Worm (Caenorhabditis elegans) whole organism, L1 larva: ENCODE data around the gene irld-24.

ENCODE experiments used
- C16A3.4 ChIP-seq: fragments of 150-350 bp; optimal IDR thresholded peaks from 2 replicates; lab custom pipeline; 2014; ENCODE audit warnings: missing biosample characterization, missing genetic modification characterization
- aly-2 ChIP-seq: fragments of 150-350 bp; optimal IDR thresholded peaks from 2 replicates; lab custom pipeline; 2014; ENCODE audit warnings: missing biosample characterization, missing genetic modification characterization
- blmp-1 ChIP-seq: fragments of 150-350 bp; optimal IDR thresholded peaks from 2 replicates; lab custom pipeline; 2014; ENCODE audit warnings: missing biosample characterization, missing genetic modification characterization
- ceh-82 ChIP-seq, 3 experiments: fragments of 150-350 bp in 1 of 3; sonication (generic microtip) in 2 of 3; optimal IDR thresholded peaks; 2 replicates each; lab custom pipeline; 2014 to 2017; ENCODE audit warnings: missing biosample characterization in 3 of 3, missing genetic modification characterization in 3 of 3
- dpl-1 ChIP-seq, 3 experiments: fragments of 150-350 bp in 2 of 3; sonication (generic microtip) in 1 of 3; optimal IDR thresholded peaks; 2 replicates each; lab custom pipeline; 2014 to 2017; ENCODE audit warnings: missing biosample characterization in 3 of 3, missing genetic modification characterization in 3 of 3, missing genetic modification reagents in 3 of 3
- dsc-1 ChIP-seq: sonication (generic microtip); optimal IDR thresholded peaks from 2 replicates; lab custom pipeline; 2016; ENCODE audit warnings: mild to moderate bottlenecking, missing genetic modification characterization, missing compliant biosample characterization
- elt-2 ChIP-seq: sonication (generic microtip); optimal IDR thresholded peaks from 2 replicates; lab custom pipeline; 2016; ENCODE audit warnings: missing genetic modification characterization, mild to moderate bottlenecking, inconsistent platforms, missing compliant biosample characterization, missing genetic modification reagents
- elt-3 ChIP-seq, 6 experiments: fragments of 150-350 bp in 1 of 6; sonication (generic microtip); optimal IDR thresholded peaks; 2 replicates each; lab custom pipeline; 2017 to 2018; ENCODE audit warnings: missing biosample characterization in 6 of 6, missing genetic modification characterization in 6 of 6, inconsistent platforms in 1 of 6
- hpl-2 ChIP-seq: fragments of 150-350 bp; optimal IDR thresholded peaks from 2 replicates; lab custom pipeline; 2014; ENCODE audit warnings: missing biosample characterization, missing genetic modification reagents, missing genetic modification characterization
- isw-1 ChIP-seq: fragments of 200-800 bp; sonication (Bioruptor generic); IDR thresholded peaks from 2 replicates; pipeline ENCODE4 v1.3.6; 2022; ENCODE audit warnings: missing genetic modification characterization, missing compliant biosample characterization
- jun-1 ChIP-seq: fragments of 150-350 bp; optimal IDR thresholded peaks from 2 replicates; lab custom pipeline; 2014; ENCODE audit warnings: missing biosample characterization, missing genetic modification reagents, missing genetic modification characterization
- lin-13 ChIP-seq: fragments of 150-350 bp; optimal IDR thresholded peaks from 2 replicates; lab custom pipeline; 2014; ENCODE audit warnings: missing biosample characterization, missing genetic modification reagents, missing genetic modification characterization
- nhr-11 ChIP-seq: fragments of 150-350 bp; optimal IDR thresholded peaks from 2 replicates; lab custom pipeline; 2014; ENCODE audit warnings: missing biosample characterization, missing genetic modification characterization
- nhr-76 ChIP-seq: sonication (generic microtip); optimal IDR thresholded peaks from 2 replicates; lab custom pipeline; 2017; ENCODE audit warnings: missing biosample characterization, missing genetic modification characterization
- pqm-1 ChIP-seq: sonication (generic microtip); optimal IDR thresholded peaks from 3 replicates; lab custom pipeline; 2017; ENCODE audit warnings: missing biosample characterization, missing genetic modification characterization
- sox-4 ChIP-seq: sonication (generic microtip); optimal IDR thresholded peaks from 2 replicates; lab custom pipeline; 2016; ENCODE audit warnings: missing genetic modification characterization, missing compliant biosample characterization
- tbx-2 ChIP-seq: sonication (generic microtip); optimal IDR thresholded peaks from 2 replicates; lab custom pipeline; 2016; ENCODE audit warnings: missing genetic modification characterization, missing compliant biosample characterization
- unc-130 ChIP-seq: fragments of 150-350 bp; optimal IDR thresholded peaks from 2 replicates; lab custom pipeline; 2017; ENCODE audit warnings: missing biosample characterization, missing genetic modification characterization, inconsistent platforms
- unc-62 ChIP-seq: fragments of 150-350 bp; optimal IDR thresholded peaks from 2 replicates; lab custom pipeline; 2014; ENCODE audit warnings: missing biosample characterization, missing genetic modification reagents, missing genetic modification characterization
- unc-86 ChIP-seq: sonication (generic microtip); optimal IDR thresholded peaks from 2 replicates; lab custom pipeline; 2016; ENCODE audit warnings: missing genetic modification characterization, missing compliant biosample characterization
- unc-98 ChIP-seq: fragments of 200-800 bp; sonication (Bioruptor generic); IDR thresholded peaks from 2 replicates; pipeline ENCODE4 v1.3.6; 2022; ENCODE audit warnings: missing genetic modification characterization, missing compliant biosample characterization
- xbp-1 ChIP-seq: sonication (generic microtip); optimal IDR thresholded peaks from 2 replicates; lab custom pipeline; 2016; ENCODE audit warnings: missing genetic modification characterization, missing compliant biosample characterization
- ztf-11 ChIP-seq, 2 experiments: sonication (generic microtip); optimal IDR thresholded peaks; 2 replicates each; lab custom pipeline; 2016 to 2017; ENCODE audit warnings: missing genetic modification characterization in 2 of 2, missing biosample characterization in 1 of 2, missing compliant biosample characterization in 1 of 2

Gene irld-24

ce11 chrX:14033494-14033893, 47.1 kb downstream of the irld-24 start, which contains the start of gene arrd-25:
TSS of gene arrd-25 (plus strand) at chrX:14033794.
- TF ChIP-seq dsc-1 (tag; lab: Kevin White, UChicago) (no peak), unc-62 (no peak), jun-1 (tag; lab: Kevin White, UChicago) (no peak), pqm-1 (tag; lab: Kevin White, UChicago) (no peak), ztf-11 (tag; optimal IDR thresholded peaks at IDR 0.05; lab: Kevin White, UChicago) (no peak), dpl-1 (GFP tag; optimal IDR thresholded peaks at IDR 0.05; lab: Kevin White, UChicago) (no peak), aly-2 (tag; lab: Kevin White, UChicago) (no peak), isw-1 (no peak), unc-86 (tag; lab: Kevin White, UChicago) (no peak), nhr-76 (tag; lab: Kevin White, UChicago) (no peak), hpl-2 (GFP tag; lab: Kevin White, UChicago) (no peak), unc-130 (tag; lab: Kevin White, UChicago) (no peak), sox-4 (no peak), C16A3.4 (no peak), ceh-82 (tag; optimal IDR thresholded peaks at IDR 0.05; lab: Kevin White, UChicago) (no peak), unc-98 (GFP tag; lab: Robert Waterston, UW) (no peak)

DNA sequence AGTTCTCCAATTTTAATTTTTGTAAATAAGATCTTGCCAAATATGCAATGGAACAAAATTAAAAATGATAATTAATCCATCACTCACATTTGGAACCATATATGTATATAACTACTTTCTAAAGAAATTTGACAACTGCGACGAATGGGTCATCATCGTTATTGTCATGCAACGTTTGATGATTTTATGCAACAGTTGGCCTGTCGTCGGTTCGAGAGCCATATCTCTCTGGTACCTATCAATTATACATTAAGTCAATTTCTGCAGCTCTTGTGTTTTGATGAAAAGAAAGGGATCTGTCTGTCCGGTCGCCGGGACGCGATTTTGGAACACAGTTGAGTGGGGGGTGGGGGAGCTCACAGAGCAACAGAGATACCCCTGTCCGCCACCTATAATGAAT, 52.9 kb downstream of the irld-24 start:
- no peak for TF ChIP-seq blmp-1
- no peak for TF ChIP-seq elt-2 (tag; lab: Kevin White, UChicago)
- TF ChIP-seq nhr-11 (tag; lab: Kevin White, UChicago) = no peak
- no peak for TF ChIP-seq elt-3 (tag; optimal IDR thresholded peaks at IDR 0.05; lab: Kevin White, UChicago)
- TF ChIP-seq lin-13 (GFP tag; lab: Kevin White, UChicago) = no peak
- no peak for TF ChIP-seq tbx-2
- no peak for TF ChIP-seq xbp-1
- TF ChIP-seq, all 84 proteins: peak for 0
